Worm (Caenorhabditis elegans): ENCODE measurements around the gene F41G4.7.

DNA sequence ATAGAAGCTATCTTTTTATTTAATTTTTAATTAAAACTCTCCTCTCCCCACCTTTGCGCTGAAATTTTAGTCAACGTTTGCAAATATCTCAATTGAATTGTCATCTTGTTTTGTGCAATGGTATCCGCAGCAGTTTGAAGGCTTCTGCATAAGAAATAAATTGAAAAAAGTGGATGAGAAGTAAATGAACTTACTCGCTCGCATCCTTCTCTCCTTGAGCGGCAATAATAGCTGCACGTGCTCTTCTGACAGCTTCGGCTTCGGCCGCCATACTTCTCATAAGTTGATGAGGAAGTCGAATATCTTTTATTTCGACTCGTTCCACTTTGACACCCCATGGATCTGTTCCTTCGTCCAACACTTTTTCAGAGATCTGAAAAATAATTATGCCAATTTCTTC is 19.4 kb downstream of the F41G4.7 start:
- TF ChIP-seq nhr-77 (tag; optimal IDR thresholded peaks at IDR 0.05) = no peak
- TF ChIP-seq nhr-129 (tag; optimal IDR thresholded peaks at IDR 0.05) = no peak
- TF ChIP-seq zag-1 (tag; optimal IDR thresholded peaks at IDR 0.05) = no peak
- TF ChIP-seq nhr-10 (tag; optimal IDR thresholded peaks at IDR 0.05) = no peak
- TF ChIP-seq nhr-12 (tag; optimal IDR thresholded peaks at IDR 0.05) = no peak
- no peak for TF ChIP-seq F13H6.1 (tag; optimal IDR thresholded peaks at IDR 0.05)
- TF ChIP-seq nhr-23 (tag; optimal IDR thresholded peaks at IDR 0.05) = no peak
